Worm (Caenorhabditis elegans): ENCODE results near the gene nlp-34.

nlp-34 gene

ce11 chrV:3980228-3980933, 1.4 kb upstream of the nlp-34 start:
- TF ChIP-seq pat-9 (tag; optimal IDR thresholded peaks at IDR 0.05) (no peak), lin-11 (tag; optimal IDR thresholded peaks at IDR 0.05) (no peak), ceh-6 (GFP tag; optimal IDR thresholded peaks at IDR 0.05) (no peak), fax-1 (tag; optimal IDR thresholded peaks at IDR 0.05) (no peak), dve-1 (tag; optimal IDR thresholded peaks at IDR 0.05) (no peak), hlh-15 (tag; optimal IDR thresholded peaks at IDR 0.05) (no peak), hlh-30 (tag; optimal IDR thresholded peaks at IDR 0.05; ENCODE audit: insufficient read depth) (no peak), gmeb-2 (tag; optimal IDR thresholded peaks at IDR 0.05) (no peak), sdc-2 (tag; optimal IDR thresholded peaks at IDR 0.05) (no peak), ceh-34 (tag; optimal IDR thresholded peaks at IDR 0.05) (no peak), sox-2 (GFP tag; IDR thresholded peaks at IDR 0.05) (no peak), syd-9 (tag; optimal IDR thresholded peaks at IDR 0.05) (no peak), unc-55 (GFP tag; optimal IDR thresholded peaks at IDR 0.05) (no peak), ceh-22 (tag; optimal IDR thresholded peaks at IDR 0.05) (no peak), npax-4 (tag; optimal IDR thresholded peaks at IDR 0.05) (no peak)

DNA sequence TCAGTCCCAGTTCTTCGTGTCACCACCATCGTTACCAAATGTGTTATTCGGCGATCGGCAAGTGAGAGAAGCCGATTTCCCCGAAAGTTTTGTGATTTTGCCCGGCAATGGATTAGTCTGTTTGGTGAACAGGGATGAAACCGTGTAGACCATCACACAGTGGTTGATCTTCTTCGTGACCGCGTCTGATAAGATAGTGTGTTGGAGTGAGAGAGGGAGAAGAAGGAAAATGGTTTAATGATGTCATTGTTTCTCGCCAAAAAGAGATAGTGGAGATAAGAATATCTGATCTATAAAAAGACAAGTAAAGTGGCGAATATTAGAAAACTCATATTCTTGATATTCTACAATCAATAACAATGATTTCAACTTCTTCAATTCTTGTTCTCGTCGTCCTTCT, 885 bp upstream of the nlp-34 start, which contains the start of gene nlp-31:
nlp-31 (plus strand) TSS at position 237 of the 400 bp plus-strand sequence.
- no peak for TF ChIP-seq pag-3 (tag; optimal IDR thresholded peaks at IDR 0.05; ENCODE audit: borderline replicate concordance)
- no peak for TF ChIP-seq C08G9.2 (tag; optimal IDR thresholded peaks at IDR 0.05)
- no peak for TF ChIP-seq unc-42 (tag; optimal IDR thresholded peaks at IDR 0.05)
- peak; percentile 61 for TF ChIP-seq elt-2 (tag; optimal IDR thresholded peaks at IDR 0.05)
- no peak for TF ChIP-seq ceh-19 (GFP tag; optimal IDR thresholded peaks at IDR 0.05)
- peak; percentile 3 for TF ChIP-seq ref-2 (tag; optimal IDR thresholded peaks at IDR 0.05)
- no peak for TF ChIP-seq pros-1 (tag; optimal IDR thresholded peaks at IDR 0.05)

ce11 chrV:3976964-3977363, 2.0 kb downstream of the nlp-34 start, which contains the start of gene str-83:
Gene str-83, plus strand, starts transcription at chrV:3977264.
- TF ChIP-seq C38D4.7 (GFP tag; optimal IDR thresholded peaks at IDR 0.05) (no peak), ceh-22 (tag; optimal IDR thresholded peaks at IDR 0.05) (no peak), pros-1 (tag; optimal IDR thresholded peaks at IDR 0.05) (no peak), unc-3 (GFP tag; conservative IDR thresholded peaks at IDR 0.05) (no peak), unc-3 (tag; optimal IDR thresholded peaks at IDR 0.05) (no peak), sox-2 (GFP tag; IDR thresholded peaks at IDR 0.05) (no peak), unc-86 (tag; optimal IDR thresholded peaks at IDR 0.05) (no peak), ceh-34 (tag; optimal IDR thresholded peaks at IDR 0.05) (no peak), pha-2 (tag; optimal IDR thresholded peaks at IDR 0.05) (no peak)

- TF ChIP-seq che-1 (tag; optimal IDR thresholded peaks at IDR 0.05), result no peak
- no peak for TF ChIP-seq pag-3 (tag; optimal IDR thresholded peaks at IDR 0.05; ENCODE audit: borderline replicate concordance)
- no peak for TF ChIP-seq hlh-8 (tag; optimal IDR thresholded peaks at IDR 0.05)
- TF ChIP-seq pha-4 (tag; optimal IDR thresholded peaks at IDR 0.05), result no peak
- TF ChIP-seq tbx-7 (tag; optimal IDR thresholded peaks at IDR 0.05), result no peak
- TF ChIP-seq unc-42 (tag; optimal IDR thresholded peaks at IDR 0.05), result no peak
- TF ChIP-seq ceh-45 (GFP tag; IDR thresholded peaks at IDR 0.05), result no peak
- TF ChIP-seq fax-1 (tag; optimal IDR thresholded peaks at IDR 0.05), result no peak
- no peak for TF ChIP-seq nhr-232 (tag; optimal IDR thresholded peaks at IDR 0.05)
- TF ChIP-seq sox-4 (tag; optimal IDR thresholded peaks at IDR 0.05), result no peak
- TF ChIP-seq elt-4 (tag; optimal IDR thresholded peaks at IDR 0.05), result no peak
- TF ChIP-seq Y22D7AL.16 (tag; optimal IDR thresholded peaks at IDR 0.05), result no peak
- no peak for TF ChIP-seq K09A11.1 (tag; optimal IDR thresholded peaks at IDR 0.05; ENCODE audit: insufficient read depth)
- no peak for TF ChIP-seq elt-2 (tag; optimal IDR thresholded peaks at IDR 0.05)
- TF ChIP-seq pax-1 (tag; optimal IDR thresholded peaks at IDR 0.05), result no peak
- TF ChIP-seq unc-55 (GFP tag; optimal IDR thresholded peaks at IDR 0.05), result no peak
- TF ChIP-seq ref-2 (tag; optimal IDR thresholded peaks at IDR 0.05), result no peak
- no peak for TF ChIP-seq eyg-1 (tag; optimal IDR thresholded peaks at IDR 0.05)
Measured at ce11 chrV:3974361-3974760, 4.6 kb downstream of the nlp-34 start, which contains the start of gene str-82. Gene str-82, plus strand, starts transcription at chrV:3974661.
